Fruit fly (Drosophila melanogaster): ENCODE measurements around the gene flip.

- TF ChIP-seq insv (optimal IDR thresholded peaks at IDR 0.05): no peak
- TF ChIP-seq psq (optimal IDR thresholded peaks at IDR 0.05): no peak
- no peak for TF ChIP-seq ttk (optimal IDR thresholded peaks at IDR 0.05)
- no peak for TF ChIP-seq Sin3A (optimal IDR thresholded peaks at IDR 0.05)
Observed at dm6 chr3R:4242209-4242887, 35.4 kb downstream of the flip start, which contains the start of gene CG14642.

Measured in Kc167 (cell line).